Fruit fly (Drosophila melanogaster) whole organism, adult: Measurements from ENCODE around the gene CG46281.

Source experiments
- CG14711 ChIP-seq: fragments of 200-800 bp; sonication (Bioruptor generic); optimal IDR thresholded peaks from 2 replicates; lab custom pipeline; 2018; ENCODE audit warnings: missing biosample characterization, mild to moderate bottlenecking, missing genetic modification characterization, moderate library complexity
- CG33017 ChIP-seq: fragments of 200-800 bp; sonication (Bioruptor generic); optimal IDR thresholded peaks from 2 replicates; lab custom pipeline; 2018; ENCODE audit warnings: missing biosample characterization, mild to moderate bottlenecking, missing genetic modification characterization, moderate library complexity
- Mnt ChIP-seq: fragments of 200-800 bp; sonication (Bioruptor generic); optimal IDR thresholded peaks from 2 replicates; lab custom pipeline; 2016; ENCODE audit warnings: missing biosample characterization, mild to moderate bottlenecking, missing genetic modification characterization
- bab1 ChIP-seq: fragments of 200-800 bp; sonication (Bioruptor generic); optimal IDR thresholded peaks from 3 replicates; lab custom pipeline; 2019; ENCODE audit warnings: missing biosample characterization, mild to moderate bottlenecking, missing genetic modification characterization, moderate library complexity
- kay ChIP-seq: fragments of 200-800 bp; sonication (Bioruptor generic); peaks from one replicate; lab custom pipeline; 2016; ENCODE audit warnings: missing biosample characterization, missing genetic modification characterization, borderline replicate concordance
- ovo ChIP-seq: fragments of 200-800 bp; sonication (Bioruptor generic); optimal IDR thresholded peaks from 2 replicates; lab custom pipeline; 2016; ENCODE audit warnings: missing biosample characterization, missing genetic modification characterization
- toe ChIP-seq: fragments of 200-800 bp; sonication (Bioruptor generic); optimal IDR thresholded peaks from 2 replicates; lab custom pipeline; 2016; ENCODE audit warnings: missing biosample characterization, missing genetic modification characterization

- TF ChIP-seq CG14711 (tag; lab: Kevin White, UChicago), result no peak
- TF ChIP-seq bab1 (GFP tag; lab: Kevin White, UChicago), result no peak
- no peak for TF ChIP-seq kay (GFP tag; lab: Kevin White, UChicago)
- no peak for TF ChIP-seq Mnt (GFP tag; lab: Kevin White, UChicago)
- no peak for TF ChIP-seq ovo (GFP tag; lab: Kevin White, UChicago)
- no peak for TF ChIP-seq toe
- no peak for TF ChIP-seq CG33017 (tag; lab: Kevin White, UChicago)
These were observed 18.5 kb downstream of the CG46281 start, which contains the start of gene CtBP for dm6 chr3R:13011621-13011963.
